Worm (Caenorhabditis elegans): ENCODE measurements around the gene pals-28.

ce11 chrIII:4434294-4434781 lies 49.8 kb downstream of the pals-28 start, which contains the start of gene C28A5.1:
- no peak for TF ChIP-seq nhr-237 (tag; optimal IDR thresholded peaks at IDR 0.05)
- TF ChIP-seq php-3 (GFP tag; IDR thresholded peaks at IDR 0.05): no peak
- no peak for TF ChIP-seq attf-4 (tag; optimal IDR thresholded peaks at IDR 0.05)
- no peak for TF ChIP-seq lsy-2 (tag; optimal IDR thresholded peaks at IDR 0.05)
- TF ChIP-seq nhr-111 (GFP tag; optimal IDR thresholded peaks at IDR 0.05): no peak
- TF ChIP-seq T26A8.4 (GFP tag; IDR thresholded peaks at IDR 0.05): no peak
- no peak for TF ChIP-seq nhr-28 (tag; optimal IDR thresholded peaks at IDR 0.05)
- no peak for TF ChIP-seq daf-8 (GFP tag; IDR thresholded peaks at IDR 0.05)
- no peak for TF ChIP-seq nhr-77 (tag; optimal IDR thresholded peaks at IDR 0.05)

Data from whole organism, L4 larva.